Worm (Caenorhabditis elegans): ENCODE results near the gene T22E5.1.

DNA sequence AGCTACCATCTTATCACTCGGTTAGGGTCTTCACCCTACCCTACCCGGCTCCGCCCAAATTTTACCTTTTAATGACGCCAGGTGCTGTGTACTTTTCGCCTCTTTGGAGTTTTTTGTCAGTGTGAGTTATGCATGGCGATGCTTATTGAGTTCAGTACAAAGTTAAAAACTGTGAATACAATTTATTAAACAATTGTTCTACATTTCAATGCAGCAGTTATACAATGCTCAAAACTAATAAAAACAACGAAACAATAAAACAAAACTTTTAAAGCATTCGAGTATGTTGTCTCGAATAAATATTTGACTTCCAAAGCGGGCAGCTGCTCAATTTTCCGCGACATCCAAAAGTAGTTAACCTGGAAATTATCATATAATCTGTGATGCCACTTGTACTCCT, 17.8 kb downstream of the T22E5.1 start, which contains the start of gene ctsa-2:
- TF ChIP-seq elt-2 (tag; optimal IDR thresholded peaks at IDR 0.05) = no peak
- no peak for TF ChIP-seq hlh-8 (tag; optimal IDR thresholded peaks at IDR 0.05)
- no peak for TF ChIP-seq pqm-1 (tag; optimal IDR thresholded peaks at IDR 0.05)
- no peak for TF ChIP-seq pros-1 (tag; optimal IDR thresholded peaks at IDR 0.05)
- no peak for TF ChIP-seq F13H6.1 (tag; optimal IDR thresholded peaks at IDR 0.05)
- TF ChIP-seq lin-11 (tag; optimal IDR thresholded peaks at IDR 0.05) = no peak
- no peak for TF ChIP-seq unc-42 (tag; optimal IDR thresholded peaks at IDR 0.05)
- TF ChIP-seq T23F11.4 (GFP tag; optimal IDR thresholded peaks at IDR 0.05) = no peak
- TF ChIP-seq hlh-15 (tag; optimal IDR thresholded peaks at IDR 0.05) = no peak
